Worm (Caenorhabditis elegans): ENCODE measurements around the gene cyld-1.

DNA sequence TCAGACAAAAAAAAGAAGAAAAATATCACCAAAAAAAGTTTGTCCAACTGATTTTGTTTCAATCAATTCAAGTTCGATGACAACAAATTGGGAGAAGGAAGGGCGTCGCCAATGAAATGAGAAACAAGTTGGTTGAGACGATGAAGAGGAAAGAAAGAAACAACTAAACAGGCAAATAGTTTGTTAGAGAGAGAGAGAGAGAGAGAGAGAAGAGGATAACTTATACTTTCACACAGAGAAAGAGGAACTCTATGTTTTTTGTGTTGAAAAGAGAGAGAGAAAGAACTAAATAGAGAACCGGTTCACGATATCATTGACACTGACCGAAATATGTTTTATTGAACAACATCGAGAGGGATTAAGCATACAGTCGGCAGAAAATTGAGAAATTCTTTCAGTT is 2.9 kb downstream of the cyld-1 start:
- TF ChIP-seq lsy-2 (tag; optimal IDR thresholded peaks at IDR 0.05) (no peak), elt-3 (tag; optimal IDR thresholded peaks at IDR 0.05) (no peak), C34F6.9 (tag; optimal IDR thresholded peaks at IDR 0.05) (no peak), sem-4 (tag; optimal IDR thresholded peaks at IDR 0.05) (no peak), ztf-11 (tag; optimal IDR thresholded peaks at IDR 0.05) (no peak), nhr-12 (tag; optimal IDR thresholded peaks at IDR 0.05) (no peak)
